Worm (Caenorhabditis elegans) whole organism, early embryonic: Measurements from ENCODE around the gene sulp-5.
A peak's percentile ranks its signal among the peaks of the same experiment; 100 is the strongest.

Experiments used
- B0310.2 ChIP-seq: sonication (generic microtip); optimal IDR thresholded peaks from 2 replicates; lab custom pipeline; 2016; ENCODE audit warnings: mild to moderate bottlenecking, missing genetic modification characterization, missing compliant biosample characterization
- F13C5.2 ChIP-seq: sonication (generic microtip); optimal IDR thresholded peaks from 2 replicates; lab custom pipeline; 2017; ENCODE audit warnings: mild to moderate bottlenecking, missing genetic modification characterization, inconsistent platforms, missing compliant biosample characterization
- aly-1 ChIP-seq: sonication (generic microtip); optimal IDR thresholded peaks from 2 replicates; lab custom pipeline; 2016; ENCODE audit warnings: missing genetic modification characterization, missing compliant biosample characterization
- ama-1 ChIP-seq: fragments of 150-350 bp; optimal IDR thresholded peaks from 2 replicates; lab custom pipeline; 2014
- ceh-13 ChIP-seq: fragments of 200-800 bp; sonication (Bioruptor generic); optimal IDR thresholded peaks from 2 replicates; lab custom pipeline; 2018; ENCODE audit warnings: mild to moderate bottlenecking, missing genetic modification characterization, missing compliant biosample characterization
- ceh-36 ChIP-seq: sonication (generic microtip); optimal IDR thresholded peaks from 2 replicates; lab custom pipeline; 2016; ENCODE audit warnings: missing genetic modification characterization, inconsistent platforms, missing compliant biosample characterization
- ets-7 ChIP-seq: sonication (generic microtip); optimal IDR thresholded peaks from 2 replicates; lab custom pipeline; 2016; ENCODE audit warnings: missing genotype, missing genetic modification characterization, missing compliant biosample characterization
- flt-1 ChIP-seq: fragments of 200-800 bp; sonication (Bioruptor generic); IDR thresholded peaks from 2 replicates; pipeline ENCODE4 v1.3.6; 2022; ENCODE audit warnings: missing genetic modification characterization, missing compliant biosample characterization
- hnd-1 ChIP-seq: sonication (generic microtip); optimal IDR thresholded peaks from 2 replicates; lab custom pipeline; 2016; ENCODE audit warnings: missing genetic modification characterization, missing compliant biosample characterization
- pes-1 ChIP-seq: fragments of 200-800 bp; sonication (Bioruptor generic); IDR thresholded peaks from 2 replicates; pipeline ENCODE4 v1.3.6; 2022; ENCODE audit warnings: missing genetic modification reagents, missing genetic modification characterization, missing compliant biosample characterization
- scrt-1 ChIP-seq: fragments of 200-800 bp; sonication (Bioruptor generic); IDR thresholded peaks from 2 replicates; pipeline ENCODE4 v1.3.6; 2022; ENCODE audit warnings: missing genetic modification characterization, missing compliant biosample characterization
- sea-1 ChIP-seq: fragments of 200-800 bp; sonication (Bioruptor generic); conservative IDR thresholded peaks from 2 replicates; pipeline ENCODE4 v1.3.6; 2022; ENCODE audit warnings: missing genetic modification characterization, missing compliant biosample characterization
- tbx-11 ChIP-seq: fragments of 200-800 bp; sonication (Bioruptor generic); IDR thresholded peaks from 2 replicates; pipeline ENCODE4 v1.3.6; 2022; ENCODE audit warnings: missing genetic modification characterization, missing compliant biosample characterization
- tbx-37 ChIP-seq: fragments of 200-800 bp; sonication (Bioruptor generic); conservative IDR thresholded peaks from 2 replicates; pipeline ENCODE4 v1.3.6; 2022; ENCODE audit warnings: missing genetic modification reagents, missing genetic modification characterization, missing compliant biosample characterization
- tra-4 ChIP-seq: sonication (generic microtip); optimal IDR thresholded peaks from 2 replicates; lab custom pipeline; 2017; ENCODE audit warnings: missing genetic modification characterization, missing compliant biosample characterization

The sulp-5 gene

ce11 chrV:11905977-11906376 lies 26.1 kb downstream of the sulp-5 start:
- no peak for TF ChIP-seq sea-1 (GFP tag; lab: Robert Waterston, UW)
- no peak for TF ChIP-seq pes-1 (GFP tag; lab: Robert Waterston, UW)
- TF ChIP-seq tbx-11 (GFP tag; lab: Robert Waterston, UW) = no peak
- TF ChIP-seq aly-1 (tag; lab: Kevin White, UChicago) = no peak
- no peak for TF ChIP-seq ceh-13 (GFP tag; lab: Kevin White, UChicago)
- no peak for TF ChIP-seq ets-7
- TF ChIP-seq F13C5.2 = no peak
- no peak for TF ChIP-seq hnd-1 (tag; lab: Kevin White, UChicago)
- TF ChIP-seq tbx-37 = no peak
- no peak for TF ChIP-seq ceh-36 (tag; lab: Kevin White, UChicago)
- no peak for TF ChIP-seq flt-1 (GFP tag; lab: Robert Waterston, UW)
- no peak for TF ChIP-seq tra-4
- TF ChIP-seq ama-1 (lab: Kevin White, UChicago) = no peak
- no peak for TF ChIP-seq B0310.2 (tag; lab: Kevin White, UChicago)
- TF ChIP-seq scrt-1 = no peak

DNA sequence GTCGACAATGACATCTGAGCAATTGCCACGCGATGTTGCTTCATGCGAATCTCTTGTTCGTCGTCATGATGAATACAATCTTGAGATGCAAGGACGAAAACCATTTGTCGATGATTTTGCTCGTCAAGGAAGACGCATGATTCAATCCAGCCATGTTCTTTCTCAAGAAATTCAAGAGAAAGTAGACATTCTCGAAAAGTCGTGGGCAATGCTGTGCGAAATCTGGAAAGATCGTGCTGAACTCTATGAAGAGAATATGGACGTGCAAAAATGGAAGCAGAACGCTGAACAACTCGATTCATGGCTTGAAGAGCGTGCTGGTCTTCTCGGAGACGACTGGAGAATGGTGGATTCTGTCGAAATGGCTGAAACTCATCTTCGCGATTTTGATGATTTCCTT lies 33.5 kb downstream of the sulp-5 start:
- TF ChIP-seq ets-7 = no peak
- no peak for TF ChIP-seq B0310.2 (tag; lab: Kevin White, UChicago)
- TF ChIP-seq aly-1 (tag; lab: Kevin White, UChicago) = peak; percentile 18
- no peak for TF ChIP-seq sea-1 (GFP tag; lab: Robert Waterston, UW)

DNA sequence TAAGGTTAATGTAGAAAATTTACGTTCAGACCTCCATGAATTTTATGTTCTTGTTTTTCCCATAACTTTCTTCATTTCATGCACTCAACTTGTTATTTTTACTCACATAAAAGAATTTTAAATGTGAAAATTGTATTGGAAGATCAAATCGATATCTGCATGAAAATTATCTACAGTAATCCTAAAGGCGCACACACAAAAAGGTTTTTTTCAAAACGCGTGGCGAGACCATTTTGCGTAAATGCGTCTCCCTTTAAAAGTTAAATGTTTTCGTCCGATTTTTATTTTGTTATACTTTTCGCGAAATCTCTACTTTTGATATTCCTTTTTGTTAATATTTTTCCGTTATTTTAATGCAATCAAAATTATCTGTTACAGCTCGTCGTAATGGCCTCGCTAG lies 37.4 kb downstream of the sulp-5 start, which contains the start of gene R31.2:
Gene R31.2, plus strand, starts transcription at position 388 of the 400 bp plus-strand sequence.
- no peak for TF ChIP-seq ama-1 (lab: Kevin White, UChicago)
- no peak for TF ChIP-seq scrt-1
- TF ChIP-seq ets-7 = no peak

ce11 chrV:11919639-11920038 lies 39.8 kb downstream of the sulp-5 start:
- no peak for TF ChIP-seq hnd-1 (tag; lab: Kevin White, UChicago)
- no peak for TF ChIP-seq aly-1 (tag; lab: Kevin White, UChicago)
- TF ChIP-seq sea-1 (GFP tag; lab: Robert Waterston, UW) = no peak
- no peak for TF ChIP-seq ama-1 (lab: Kevin White, UChicago)

- TF ChIP-seq ceh-13 (GFP tag; lab: Kevin White, UChicago) (no peak), flt-1 (GFP tag; lab: Robert Waterston, UW) (no peak), sea-1 (GFP tag; lab: Robert Waterston, UW) (no peak), tbx-11 (GFP tag; lab: Robert Waterston, UW) (no peak), ets-7 (no peak), tbx-37 (no peak), aly-1 (tag; lab: Kevin White, UChicago) (no peak), scrt-1 (no peak)
These were observed 41.4 kb downstream of the sulp-5 start for ce11 chrV:11921229-11921628.

DNA sequence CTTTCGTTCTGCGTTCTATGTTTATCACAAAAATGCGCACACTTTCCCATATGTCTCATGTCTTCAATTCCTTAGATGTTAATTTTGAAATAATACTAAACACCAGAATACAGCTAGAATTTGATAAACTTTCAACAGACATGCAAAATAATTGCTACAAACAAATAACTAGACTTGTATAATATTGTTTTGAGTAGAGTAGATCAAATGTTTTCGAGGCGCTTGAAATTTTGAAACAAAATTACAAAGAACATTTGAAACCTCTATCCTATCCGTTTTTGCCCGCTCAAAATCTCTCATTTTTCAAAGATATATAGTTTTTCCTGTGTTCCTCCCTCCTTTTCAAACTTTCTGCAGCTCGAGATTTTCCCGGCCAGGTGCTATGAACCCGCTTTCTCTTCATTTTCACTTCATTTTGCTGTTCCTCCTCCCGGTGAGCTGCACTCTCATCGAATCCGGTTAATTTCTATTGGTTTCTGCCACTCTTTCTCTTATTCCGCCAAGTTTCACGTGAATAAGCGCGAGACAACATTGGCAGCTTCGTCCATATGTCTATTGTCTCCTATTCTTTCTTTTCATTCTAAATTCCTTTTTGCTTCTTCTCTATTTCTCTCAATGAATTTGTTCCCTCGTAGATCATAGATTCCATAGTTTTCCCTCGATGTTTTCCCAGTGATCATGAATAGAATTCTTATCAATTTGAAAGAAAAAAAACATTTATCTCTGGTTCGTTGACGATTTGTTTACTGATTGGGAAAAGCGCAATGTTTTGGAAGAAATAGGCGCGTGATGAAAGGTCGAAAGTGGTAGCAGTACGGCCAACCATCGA lies 42.1 kb downstream of the sulp-5 start:
- TF ChIP-seq pes-1 (GFP tag; lab: Robert Waterston, UW) (no peak), tbx-11 (GFP tag; lab: Robert Waterston, UW) (no peak), aly-1 (tag; lab: Kevin White, UChicago) (no peak), tra-4 (no peak), ets-7 (no peak), F13C5.2 (no peak), tbx-37 (no peak), flt-1 (GFP tag; lab: Robert Waterston, UW) (no peak), scrt-1 (no peak), sea-1 (GFP tag; lab: Robert Waterston, UW) (no peak), ama-1 (lab: Kevin White, UChicago) (no peak)

ce11 chrV:11927346-11927745 lies 47.5 kb downstream of the sulp-5 start, which contains the start of gene osm-6:
TSS of gene osm-6 (minus strand) at chrV:11927446.
- no peak for TF ChIP-seq hnd-1 (tag; lab: Kevin White, UChicago)
- no peak for TF ChIP-seq flt-1 (GFP tag; lab: Robert Waterston, UW)
- TF ChIP-seq tbx-37 = no peak
- TF ChIP-seq tra-4 = no peak
- no peak for TF ChIP-seq ceh-13 (GFP tag; lab: Kevin White, UChicago)
- no peak for TF ChIP-seq sea-1 (GFP tag; lab: Robert Waterston, UW)

- TF ChIP-seq ceh-36 (tag; lab: Kevin White, UChicago) (no peak), tbx-37 (no peak), F13C5.2 (no peak), sea-1 (GFP tag; lab: Robert Waterston, UW) (no peak), tra-4 (no peak), tbx-11 (GFP tag; lab: Robert Waterston, UW) (no peak), ama-1 (lab: Kevin White, UChicago) (no peak), flt-1 (GFP tag; lab: Robert Waterston, UW) (no peak), pes-1 (GFP tag; lab: Robert Waterston, UW) (no peak), hnd-1 (tag; lab: Kevin White, UChicago) (no peak), ets-7 (no peak)
These were observed 49.3 kb downstream of the sulp-5 start, which contains the start of gene F58H1.2 for ce11 chrV:11929046-11929590. TSS of gene F58H1.2 (plus strand) at chrV:11929096.
